Worm (Caenorhabditis elegans) whole organism, L3 larva: ENCODE data around the gene snap-29.

Experiments
- R02D3.7 ChIP-seq: fragments of 150-350 bp; optimal IDR thresholded peaks from 2 replicates; lab custom pipeline; 2014; ENCODE audit warnings: missing biosample characterization, missing genetic modification characterization
- ZK546.5 ChIP-seq: sonication (generic microtip); optimal IDR thresholded peaks from 2 replicates; lab custom pipeline; 2017; ENCODE audit warnings: missing biosample characterization, missing genetic modification characterization
- aly-2 ChIP-seq: fragments of 150-350 bp; optimal IDR thresholded peaks from 2 replicates; lab custom pipeline; 2014; ENCODE audit warnings: missing biosample characterization, missing genetic modification characterization
- ama-1 ChIP-seq: fragments of 150-350 bp; optimal IDR thresholded peaks from 2 replicates; lab custom pipeline; 2018
- ceh-16 ChIP-seq: sonication (generic microtip); optimal IDR thresholded peaks from 2 replicates; lab custom pipeline; 2017; ENCODE audit warnings: missing biosample characterization, missing genetic modification characterization
- ceh-28 ChIP-seq: fragments of 150-350 bp; optimal IDR thresholded peaks from 2 replicates; lab custom pipeline; 2014; ENCODE audit warnings: missing biosample characterization, missing genetic modification reagents, missing genetic modification characterization
- ceh-82 ChIP-seq: fragments of 150-350 bp; optimal IDR thresholded peaks from 2 replicates; lab custom pipeline; 2014; ENCODE audit warnings: missing biosample characterization, missing genetic modification characterization
- ceh-9 ChIP-seq: sonication (generic microtip); optimal IDR thresholded peaks from 2 replicates; lab custom pipeline; 2018; ENCODE audit warnings: missing biosample characterization, missing genetic modification characterization
- daf-12 ChIP-seq: fragments of 150-350 bp; optimal IDR thresholded peaks from 2 replicates; lab custom pipeline; 2014; ENCODE audit warnings: missing biosample characterization, missing genetic modification reagents, missing genetic modification characterization
- egl-27 ChIP-seq: sonication (generic microtip); optimal IDR thresholded peaks from 4 replicates; lab custom pipeline; 2017; ENCODE audit warnings: missing biosample characterization, missing genetic modification reagents, missing genetic modification characterization
- egl-5 ChIP-seq: fragments of 150-350 bp; optimal IDR thresholded peaks from 2 replicates; lab custom pipeline; 2017; ENCODE audit warnings: missing biosample characterization, missing genetic modification reagents, missing genetic modification characterization, inconsistent platforms
- elt-1 ChIP-seq: fragments of 150-350 bp; optimal IDR thresholded peaks from 2 replicates; lab custom pipeline; 2014; ENCODE audit warnings: missing biosample characterization, missing genetic modification characterization
- elt-2 ChIP-seq: sonication (generic microtip); optimal IDR thresholded peaks from 2 replicates; lab custom pipeline; 2016; ENCODE audit warnings: missing genetic modification reagents, mild to moderate bottlenecking, missing genetic modification characterization, missing compliant biosample characterization
- elt-3 ChIP-seq, 3 experiments: fragments of 150-350 bp in 1 of 3; sonication (generic microtip) in 2 of 3; optimal IDR thresholded peaks; 2 replicates in 2 of 3; 4 replicates in 1 of 3; lab custom pipeline; 2014 to 2017; ENCODE audit warnings: missing biosample characterization in 3 of 3, missing genetic modification characterization in 3 of 3
- eor-1 ChIP-seq, 2 experiments: fragments of 150-350 bp; optimal IDR thresholded peaks; 2 replicates each; lab custom pipeline; 2014 to 2018; ENCODE audit warnings: missing biosample characterization in 2 of 2, missing genetic modification characterization in 2 of 2
- fkh-10 ChIP-seq: sonication (generic microtip); optimal IDR thresholded peaks from 2 replicates; lab custom pipeline; 2017; ENCODE audit warnings: missing biosample characterization, missing genetic modification reagents, missing genetic modification characterization
- fkh-2 ChIP-seq: fragments of 150-350 bp; optimal IDR thresholded peaks from 2 replicates; lab custom pipeline; 2014; ENCODE audit warnings: missing biosample characterization, missing genetic modification reagents, missing genetic modification characterization
- fos-1 ChIP-seq: fragments of 150-350 bp; optimal IDR thresholded peaks from 2 replicates; lab custom pipeline; 2014; ENCODE audit warnings: missing biosample characterization, missing genetic modification characterization
- hmg-11 ChIP-seq: sonication (generic microtip); optimal IDR thresholded peaks from 2 replicates; lab custom pipeline; 2016; ENCODE audit warnings: missing genetic modification characterization, missing compliant biosample characterization
- jun-1 ChIP-seq: fragments of 150-350 bp; optimal IDR thresholded peaks from 2 replicates; lab custom pipeline; 2014; ENCODE audit warnings: missing biosample characterization, missing genetic modification reagents, missing genetic modification characterization
- lin-15B ChIP-seq: fragments of 150-350 bp; optimal IDR thresholded peaks from 2 replicates; lab custom pipeline; 2014; ENCODE audit warnings: missing biosample characterization, missing genetic modification characterization
- lin-39 ChIP-seq: fragments of 150-350 bp; optimal IDR thresholded peaks from 2 replicates; lab custom pipeline; 2018; ENCODE audit warnings: missing biosample characterization, missing genetic modification reagents, missing genetic modification characterization
- lsy-12 ChIP-seq: sonication (generic microtip); optimal IDR thresholded peaks from 2 replicates; lab custom pipeline; 2016; ENCODE audit warnings: mild to moderate bottlenecking, missing genetic modification characterization, missing compliant biosample characterization
- mdl-1 ChIP-seq: fragments of 150-350 bp; optimal IDR thresholded peaks from 2 replicates; lab custom pipeline; 2014; ENCODE audit warnings: missing biosample characterization, missing genetic modification characterization
- mml-1 ChIP-seq: fragments of 150-350 bp; sonication (generic microtip); optimal IDR thresholded peaks from 3 replicates; lab custom pipeline; 2014; ENCODE audit warnings: missing biosample characterization, missing genetic modification characterization
- nfya-1 ChIP-seq: sonication (generic microtip); optimal IDR thresholded peaks from 2 replicates; lab custom pipeline; 2017; ENCODE audit warnings: missing genetic modification characterization, mild to moderate bottlenecking, missing compliant biosample characterization, antibody characterized with exemption, moderate library complexity; ENCODE audit not compliant: insufficient read depth
- nhr-11 ChIP-seq: fragments of 150-350 bp; optimal IDR thresholded peaks from 2 replicates; lab custom pipeline; 2014; ENCODE audit warnings: missing biosample characterization, missing genetic modification characterization
- nhr-12 ChIP-seq: fragments of 150-350 bp; optimal IDR thresholded peaks from 2 replicates; lab custom pipeline; 2014; ENCODE audit warnings: missing biosample characterization, missing genetic modification characterization
- nhr-23 ChIP-seq: fragments of 150-350 bp; optimal IDR thresholded peaks from 2 replicates; lab custom pipeline; 2014; ENCODE audit warnings: missing biosample characterization, missing genetic modification reagents, missing genetic modification characterization
- nhr-237 ChIP-seq: fragments of 150-350 bp; optimal IDR thresholded peaks from 2 replicates; lab custom pipeline; 2014; ENCODE audit warnings: missing biosample characterization, missing genetic modification characterization
- nhr-25 ChIP-seq: sonication (generic microtip); optimal IDR thresholded peaks from 2 replicates; lab custom pipeline; 2017; ENCODE audit warnings: missing biosample characterization, missing genetic modification characterization
- nhr-28 ChIP-seq: fragments of 150-350 bp; optimal IDR thresholded peaks from 2 replicates; lab custom pipeline; 2014; ENCODE audit warnings: missing biosample characterization, missing genetic modification characterization
- nhr-43 ChIP-seq: sonication (generic microtip); optimal IDR thresholded peaks from 2 replicates; lab custom pipeline; 2016; ENCODE audit warnings: mild to moderate bottlenecking, missing genetic modification characterization, missing compliant biosample characterization; ENCODE audit not compliant: poor library complexity, severe bottlenecking
- nhr-67 ChIP-seq: fragments of 150-350 bp; optimal IDR thresholded peaks from 2 replicates; lab custom pipeline; 2014; ENCODE audit warnings: missing biosample characterization, missing genetic modification characterization
- nhr-76 ChIP-seq: fragments of 150-350 bp; sonication (generic microtip); optimal IDR thresholded peaks from 5 replicates; lab custom pipeline; 2014; ENCODE audit warnings: missing biosample characterization, missing genetic modification characterization
- nhr-77 ChIP-seq: fragments of 150-350 bp; optimal IDR thresholded peaks from 2 replicates; lab custom pipeline; 2014; ENCODE audit warnings: missing biosample characterization, missing genetic modification characterization
- pha-4 ChIP-seq: fragments of 150-350 bp; optimal IDR thresholded peaks from 2 replicates; lab custom pipeline; 2014; ENCODE audit warnings: missing biosample characterization, missing genetic modification reagents, missing genetic modification characterization
- pqm-1 ChIP-seq: fragments of 150-350 bp; optimal IDR thresholded peaks from 2 replicates; lab custom pipeline; 2017; ENCODE audit warnings: missing biosample characterization, missing genetic modification characterization, inconsistent platforms
- sea-2 ChIP-seq: fragments of 150-350 bp; sonication (generic microtip); optimal IDR thresholded peaks from 4 replicates; lab custom pipeline; 2014; ENCODE audit warnings: missing biosample characterization, missing genetic modification reagents, missing genetic modification characterization
- skn-1 ChIP-seq: fragments of 150-350 bp; optimal IDR thresholded peaks from 2 replicates; lab custom pipeline; 2014; ENCODE audit warnings: missing biosample characterization, missing genetic modification characterization
- snpc-4 ChIP-seq: fragments of 150-350 bp; optimal IDR thresholded peaks from 2 replicates; lab custom pipeline; 2014; ENCODE audit warnings: missing biosample characterization, missing genetic modification characterization
- tbx-2 ChIP-seq: sonication (generic microtip); optimal IDR thresholded peaks from 2 replicates; lab custom pipeline; 2016; ENCODE audit warnings: mild to moderate bottlenecking, missing genetic modification characterization, missing compliant biosample characterization
- unc-39 ChIP-seq: sonication (generic microtip); optimal IDR thresholded peaks from 4 replicates; lab custom pipeline; 2017; ENCODE audit warnings: missing biosample characterization, missing genetic modification characterization
- unc-62 ChIP-seq: fragments of 150-350 bp; sonication (generic microtip); optimal IDR thresholded peaks from 4 replicates; lab custom pipeline; 2014; ENCODE audit warnings: missing biosample characterization, missing genetic modification reagents, missing genetic modification characterization
- zag-1 ChIP-seq: fragments of 150-350 bp; optimal IDR thresholded peaks from 2 replicates; lab custom pipeline; 2014; ENCODE audit warnings: missing biosample characterization, missing genetic modification characterization
- ztf-11 ChIP-seq: fragments of 150-350 bp; optimal IDR thresholded peaks from 2 replicates; lab custom pipeline; 2014; ENCODE audit warnings: missing biosample characterization, missing genetic modification characterization
- ztf-4 ChIP-seq: fragments of 150-350 bp; optimal IDR thresholded peaks from 2 replicates; lab custom pipeline; 2014; ENCODE audit warnings: missing biosample characterization, missing genetic modification characterization

snap-29 gene

ce11 chrIII:8780473-8780872 lies 4.4 kb downstream of the snap-29 start:
- TF ChIP-seq egl-27 (tag; lab: Kevin White, UChicago) (no peak), lin-15B (tag; lab: Kevin White, UChicago) (peak; percentile 8), snpc-4 (tag; lab: Kevin White, UChicago) (no peak), nfya-1 (peak; percentile 55), zag-1 (tag; lab: Kevin White, UChicago) (no peak), daf-12 (tag; lab: Kevin White, UChicago) (no peak), nhr-76 (tag; lab: Kevin White, UChicago) (no peak), mdl-1 (tag; lab: Kevin White, UChicago) (peak; percentile 78), ztf-4 (tag; lab: Kevin White, UChicago) (no peak), pqm-1 (tag; lab: Kevin White, UChicago) (no peak), nhr-11 (no peak), nhr-28 (no peak), ceh-9 (no peak), mml-1 (tag; lab: Kevin White, UChicago) (no peak), ceh-16 (tag; lab: Kevin White, UChicago) (no peak), nhr-43 (tag; lab: Kevin White, UChicago) (peak; percentile 81), lsy-12 (tag; lab: Kevin White, UChicago) (no peak), hmg-11 (tag; lab: Kevin White, UChicago) (no peak), sea-2 (GFP tag; lab: Kevin White, UChicago) (no peak), pha-4 (tag; lab: Kevin White, UChicago) (no peak), fkh-2 (tag; lab: Kevin White, UChicago) (no peak), fkh-10 (GFP tag; lab: Kevin White, UChicago) (no peak), nhr-25 (tag; lab: Kevin White, UChicago) (peak; percentile 93), skn-1 (tag; lab: Kevin White, UChicago) (peak; percentile 23), lin-39 (tag; lab: Kevin White, UChicago) (peak; percentile 62), nhr-77 (tag; lab: Kevin White, UChicago) (no peak), tbx-2 (tag; lab: Kevin White, UChicago) (peak; percentile 21), elt-2 (tag; lab: Kevin White, UChicago) (no peak), aly-2 (tag; lab: Kevin White, UChicago) (no peak), egl-5 (tag; lab: Kevin White, UChicago) (peak; percentile 78), ZK546.5 (tag; lab: Kevin White, UChicago) (no peak), ztf-11 (tag; lab: Kevin White, UChicago) (no peak), eor-1 (tag; optimal IDR thresholded peaks at IDR 0.05; lab: Kevin White, UChicago) (no peak), nhr-12 (tag; lab: Kevin White, UChicago) (no peak), nhr-237 (no peak), elt-3 (tag; optimal IDR thresholded peaks at IDR 0.05; lab: Kevin White, UChicago) (no peak), elt-1 (tag; lab: Kevin White, UChicago) (peak; percentile 48), R02D3.7 (tag; lab: Kevin White, UChicago) (no peak), unc-39 (tag; lab: Kevin White, UChicago) (no peak), unc-62 (GFP tag; lab: Kevin White, UChicago) (no peak), ceh-82 (tag; lab: Kevin White, UChicago) (no peak), ceh-28 (tag; lab: Kevin White, UChicago) (no peak), fos-1 (tag; lab: Kevin White, UChicago) (peak; percentile 44), ama-1 (lab: Kevin White, UChicago) (no peak), nhr-67 (tag; lab: Kevin White, UChicago) (no peak), jun-1 (tag; lab: Kevin White, UChicago) (no peak), nhr-23 (tag; lab: Kevin White, UChicago) (peak; percentile 97)
